Worm (Caenorhabditis elegans) whole organism, late embryonic: ENCODE measurements around the gene pdk-1.
"Not testable (repeated sequence)": the region's sequence is repeated elsewhere in the genome, so short reads cannot be mapped to it uniquely, and the experiment has no call there.

ENCODE experiments used
- unc-3 ChIP-seq, 2 experiments: fragments of 200-800 bp in 1 of 2; sonication (Bioruptor generic) in 1 of 2; sonication (generic microtip) in 1 of 2; conservative IDR thresholded peaks in 1 of 2; optimal IDR thresholded peaks in 1 of 2; 2 replicates each; pipeline versions ENCODE4 v1.3.6 to Lab custom; 2016 to 2022; ENCODE audit warnings: missing compliant biosample characterization in 2 of 2, missing genetic modification characterization in 2 of 2, missing genetic modification reagents in 1 of 2

Gene pdk-1

ce11 chrX:1375071-1375470, 53.9 kb downstream of the pdk-1 start:
- TF ChIP-seq unc-3 (GFP tag; conservative IDR thresholded peaks at IDR 0.05; lab: Robert Waterston, UW): peak; percentile 21; the same call in 1 of the 2 replicates
- TF ChIP-seq unc-3 (tag; optimal IDR thresholded peaks at IDR 0.05; lab: Kevin White, UChicago): not testable (repeated sequence)
